Worm (Caenorhabditis elegans) whole organism, mixed stage, embryonic: ENCODE data around the gene str-108.

Experiments used
- elt-1 ChIP-seq: sonication (generic microtip); optimal IDR thresholded peaks from 2 replicates; lab custom pipeline; 2017; ENCODE audit warnings: missing genetic modification characterization, mild to moderate bottlenecking, missing compliant biosample characterization, antibody characterized with exemption, moderate library complexity, borderline replicate concordance; ENCODE audit not compliant: insufficient read depth
- lin-13 ChIP-seq: fragments of 150-350 bp; optimal IDR thresholded peaks from 2 replicates; lab custom pipeline; 2014; ENCODE audit warnings: missing biosample characterization, missing genetic modification characterization
- lsy-2 ChIP-seq: fragments of 150-350 bp; optimal IDR thresholded peaks from 2 replicates; lab custom pipeline; 2014; ENCODE audit warnings: missing biosample characterization, missing genetic modification characterization
- mep-1 ChIP-seq: fragments of 150-350 bp; optimal IDR thresholded peaks from 2 replicates; lab custom pipeline; 2017; ENCODE audit warnings: missing biosample characterization, missing genetic modification reagents, missing genetic modification characterization, inconsistent platforms
- nhr-237 ChIP-seq: fragments of 150-350 bp; optimal IDR thresholded peaks from 2 replicates; lab custom pipeline; 2014; ENCODE audit warnings: missing biosample characterization, missing genetic modification characterization
- nhr-28 ChIP-seq: fragments of 150-350 bp; optimal IDR thresholded peaks from 2 replicates; lab custom pipeline; 2014; ENCODE audit warnings: missing biosample characterization, missing genetic modification characterization
- nhr-76 ChIP-seq: sonication (generic microtip); optimal IDR thresholded peaks from 2 replicates; lab custom pipeline; 2017; ENCODE audit warnings: missing biosample characterization, missing genetic modification characterization
- pha-4 ChIP-seq: fragments of 150-350 bp; optimal IDR thresholded peaks from 2 replicates; lab custom pipeline; 2018; ENCODE audit warnings: missing biosample characterization, missing genetic modification reagents, missing genetic modification characterization
- sptf-1 ChIP-seq: sonication (generic microtip); optimal IDR thresholded peaks from 2 replicates; lab custom pipeline; 2017; ENCODE audit warnings: mild to moderate bottlenecking, missing genetic modification characterization, moderate library complexity, missing compliant biosample characterization
- unc-62 ChIP-seq: fragments of 150-350 bp; optimal IDR thresholded peaks from 2 replicates; lab custom pipeline; 2014; ENCODE audit warnings: missing biosample characterization, missing genetic modification reagents, missing genetic modification characterization

- TF ChIP-seq mep-1 (tag; lab: Kevin White, UChicago) (no peak), lsy-2 (tag; lab: Kevin White, UChicago) (no peak), nhr-28 (tag; lab: Kevin White, UChicago) (no peak), unc-62 (GFP tag; lab: Kevin White, UChicago) (no peak), pha-4 (tag; lab: Kevin White, UChicago) (no peak), nhr-76 (tag; lab: Kevin White, UChicago) (no peak), nhr-237 (tag; lab: Kevin White, UChicago) (no peak), elt-1 (tag; lab: Kevin White, UChicago) (no peak), lin-13 (tag; lab: Kevin White, UChicago) (no peak), sptf-1 (tag; lab: Kevin White, UChicago) (no peak)
Observed at ce11 chrV:16137043-16137442, 29.0 kb upstream of the str-108 start, which contains the start of gene F44G3.7.
